Fruit fly (Drosophila melanogaster) whole organism, prepupa: ENCODE results near the gene Npc2b.
A peak's percentile ranks its signal among the peaks of the same experiment; 100 is the strongest.

Experiments
- CG10631 ChIP-seq: fragments of 200-800 bp; sonication (Bioruptor generic); optimal IDR thresholded peaks from 2 replicates; lab custom pipeline; 2016; ENCODE audit warnings: missing biosample characterization, missing genetic modification characterization
- CG10669 ChIP-seq: fragments of 200-800 bp; sonication (Bioruptor generic); optimal IDR thresholded peaks from 3 replicates; lab custom pipeline; 2018; ENCODE audit warnings: missing biosample characterization, mild to moderate bottlenecking, missing genetic modification characterization, moderate library complexity
- CG15336 ChIP-seq: fragments of 200-800 bp; sonication (Bioruptor generic); IDR thresholded peaks from 2 replicates; pipeline ENCODE4 v1.3.6; 2022; ENCODE audit warnings: missing biosample characterization, missing genetic modification characterization
- CG3032 ChIP-seq: fragments of 200-800 bp; optimal IDR thresholded peaks from 2 replicates; lab custom pipeline; 2019; ENCODE audit warnings: missing biosample characterization, mild to moderate bottlenecking, missing genetic modification characterization, moderate library complexity
- CG32006 ChIP-seq: fragments of 200-800 bp; sonication (Bioruptor generic); optimal IDR thresholded peaks from 3 replicates; lab custom pipeline; 2017; ENCODE audit warnings: missing biosample characterization, mild to moderate bottlenecking, missing genetic modification characterization
- CG34406 ChIP-seq: fragments of 200-800 bp; sonication (Bioruptor generic); optimal IDR thresholded peaks from 3 replicates; lab custom pipeline; 2016; ENCODE audit warnings: missing biosample characterization, missing genetic modification characterization
- CG3919 ChIP-seq: fragments of 200-800 bp; sonication (Bioruptor generic); optimal IDR thresholded peaks from 3 replicates; lab custom pipeline; 2016; ENCODE audit warnings: missing biosample characterization, missing genetic modification characterization
- CG6163 ChIP-seq: fragments of 200-800 bp; sonication (Bioruptor generic); IDR thresholded peaks from 3 replicates; pipeline ENCODE4 v1.3.6; 2022; ENCODE audit warnings: missing biosample characterization, missing genetic modification characterization
- CG6276 ChIP-seq: fragments of 200-800 bp; sonication (Bioruptor generic); optimal IDR thresholded peaks from 2 replicates; lab custom pipeline; 2017; ENCODE audit warnings: missing biosample characterization, mild to moderate bottlenecking, missing genetic modification characterization
- CG6792 ChIP-seq: fragments of 200-800 bp; sonication (Bioruptor generic); optimal IDR thresholded peaks from 3 replicates; lab custom pipeline; 2016; ENCODE audit warnings: missing biosample characterization, missing genetic modification characterization
- CG6808 ChIP-seq: fragments of 200-800 bp; sonication (Bioruptor generic); optimal IDR thresholded peaks from 3 replicates; lab custom pipeline; 2017; ENCODE audit warnings: missing biosample characterization, missing genetic modification characterization, mild to moderate bottlenecking, moderate library complexity, missing genetic modification reagents
- CG8119 ChIP-seq: fragments of 200-800 bp; sonication (Bioruptor generic); IDR thresholded peaks from 3 replicates; pipeline ENCODE4 v1.3.6; 2022; ENCODE audit warnings: missing biosample characterization, missing genetic modification characterization
- CG8319 ChIP-seq: fragments of 200-800 bp; sonication (Bioruptor generic); optimal IDR thresholded peaks from 3 replicates; lab custom pipeline; 2016; ENCODE audit warnings: missing biosample characterization, missing genetic modification characterization
- CG8632 ChIP-seq: fragments of 200-800 bp; sonication (Bioruptor generic); optimal IDR thresholded peaks from 3 replicates; lab custom pipeline; 2016; ENCODE audit warnings: missing biosample characterization, missing genetic modification characterization
- Eip75B ChIP-seq: fragments of 200-800 bp; sonication (Bioruptor generic); optimal IDR thresholded peaks from 3 replicates; lab custom pipeline; 2016; ENCODE audit warnings: missing biosample characterization, missing genetic modification characterization
- Eip78C ChIP-seq: fragments of 200-800 bp; sonication (Bioruptor generic); peaks from one replicate; lab custom pipeline; 2016; ENCODE audit warnings: missing biosample characterization, missing genetic modification characterization
- Eip93F ChIP-seq: fragments of 200-800 bp; sonication (Bioruptor generic); optimal IDR thresholded peaks from 2 replicates; lab custom pipeline; 2016; ENCODE audit warnings: missing biosample characterization, mild to moderate bottlenecking, missing genetic modification characterization
- Gug ChIP-seq: fragments of 200-800 bp; sonication (Bioruptor generic); IDR thresholded peaks from 2 replicates; pipeline ENCODE4 v1.3.6; 2022; ENCODE audit warnings: missing biosample characterization, missing genetic modification characterization
- Hr38 ChIP-seq: sonication (Bioruptor generic); optimal IDR thresholded peaks from 2 replicates; lab custom pipeline; 2016; ENCODE audit warnings: missing biosample characterization, missing genetic modification characterization
- Hr39 ChIP-seq: fragments of 200-800 bp; sonication (Bioruptor generic); optimal IDR thresholded peaks from 2 replicates; lab custom pipeline; 2016; ENCODE audit warnings: missing biosample characterization, missing genetic modification characterization
- Hr4 ChIP-seq: fragments of 200-800 bp; sonication (Bioruptor generic); optimal IDR thresholded peaks from 3 replicates; lab custom pipeline; 2016; ENCODE audit warnings: missing biosample characterization, missing genetic modification characterization
- Met ChIP-seq: fragments of 200-800 bp; sonication (Bioruptor generic); optimal IDR thresholded peaks from 3 replicates; lab custom pipeline; 2016; ENCODE audit warnings: missing biosample characterization, missing genetic modification characterization
- OdsH ChIP-seq: fragments of 200-800 bp; sonication (Bioruptor generic); optimal IDR thresholded peaks from 3 replicates; lab custom pipeline; 2016; ENCODE audit warnings: missing biosample characterization, missing genetic modification characterization
- Smox ChIP-seq: fragments of 200-800 bp; sonication (Bioruptor generic); optimal IDR thresholded peaks from 3 replicates; lab custom pipeline; 2016; ENCODE audit warnings: missing biosample characterization, missing genetic modification characterization
- Sox14 ChIP-seq: fragments of 200-800 bp; sonication (Bioruptor generic); optimal IDR thresholded peaks from 3 replicates; lab custom pipeline; 2016; ENCODE audit warnings: missing biosample characterization, missing genetic modification characterization
- Sox15 ChIP-seq: fragments of 200-800 bp; sonication (Bioruptor generic); optimal IDR thresholded peaks from 3 replicates; lab custom pipeline; 2016; ENCODE audit warnings: missing biosample characterization, missing genetic modification characterization
- achi ChIP-seq: fragments of 200-800 bp; sonication (Bioruptor generic); optimal IDR thresholded peaks from 3 replicates; lab custom pipeline; 2016; ENCODE audit warnings: missing biosample characterization, missing genetic modification characterization
- acj6 ChIP-seq: fragments of 200-800 bp; sonication (Bioruptor generic); optimal IDR thresholded peaks from 3 replicates; lab custom pipeline; 2016; ENCODE audit warnings: missing biosample characterization, missing genetic modification characterization
- cyc ChIP-seq: fragments of 200-800 bp; sonication (Bioruptor generic); optimal IDR thresholded peaks from 3 replicates; lab custom pipeline; 2016; ENCODE audit warnings: missing biosample characterization, missing genetic modification characterization
- eg ChIP-seq: fragments of 200-800 bp; sonication (Bioruptor generic); IDR thresholded peaks from 3 replicates; pipeline ENCODE4 v1.3.6; 2022; ENCODE audit warnings: missing biosample characterization, missing genetic modification characterization
- esn ChIP-seq: fragments of 200-800 bp; sonication (Bioruptor generic); optimal IDR thresholded peaks from 2 replicates; lab custom pipeline; 2016; ENCODE audit warnings: missing biosample characterization, mild to moderate bottlenecking, missing genetic modification characterization, moderate library complexity
- fd85E ChIP-seq: fragments of 200-800 bp; sonication (Bioruptor generic); optimal IDR thresholded peaks from 3 replicates; lab custom pipeline; 2016; ENCODE audit warnings: missing biosample characterization, missing genetic modification characterization
- fkh ChIP-seq: fragments of 200-800 bp; sonication (Bioruptor generic); optimal IDR thresholded peaks from 3 replicates; lab custom pipeline; 2017; ENCODE audit warnings: missing biosample characterization, mild to moderate bottlenecking, missing genetic modification characterization, moderate library complexity
- net ChIP-seq: fragments of 200-800 bp; sonication (Bioruptor generic); optimal IDR thresholded peaks from 3 replicates; lab custom pipeline; 2016; ENCODE audit warnings: missing biosample characterization, missing genetic modification characterization
- spab ChIP-seq: fragments of 200-800 bp; sonication (Bioruptor generic); optimal IDR thresholded peaks from 2 replicates; lab custom pipeline; 2017; ENCODE audit warnings: missing biosample characterization, mild to moderate bottlenecking, missing genetic modification characterization, missing genetic modification reagents
- ss ChIP-seq, 2 experiments: fragments of 200-800 bp; sonication (Bioruptor generic); optimal IDR thresholded peaks; 2 replicates in 1 of 2; 3 replicates in 1 of 2; lab custom pipeline; 2017 to 2018; ENCODE audit warnings: mild to moderate bottlenecking in 2 of 2, missing biosample characterization in 2 of 2, missing genetic modification characterization in 2 of 2, moderate library complexity in 1 of 2
- svp ChIP-seq: fragments of 200-800 bp; sonication (Bioruptor generic); peaks from one replicate; lab custom pipeline; 2016; ENCODE audit warnings: missing biosample characterization, missing genetic modification characterization

Gene Npc2b

dm6 chr3R:14065241-14065640 lies 24.1 kb upstream of the Npc2b start:
- TF ChIP-seq svp (GFP tag; lab: Kevin White, UChicago), result peak; percentile 85
- no peak for TF ChIP-seq net (GFP tag; lab: Kevin White, UChicago)

DNA sequence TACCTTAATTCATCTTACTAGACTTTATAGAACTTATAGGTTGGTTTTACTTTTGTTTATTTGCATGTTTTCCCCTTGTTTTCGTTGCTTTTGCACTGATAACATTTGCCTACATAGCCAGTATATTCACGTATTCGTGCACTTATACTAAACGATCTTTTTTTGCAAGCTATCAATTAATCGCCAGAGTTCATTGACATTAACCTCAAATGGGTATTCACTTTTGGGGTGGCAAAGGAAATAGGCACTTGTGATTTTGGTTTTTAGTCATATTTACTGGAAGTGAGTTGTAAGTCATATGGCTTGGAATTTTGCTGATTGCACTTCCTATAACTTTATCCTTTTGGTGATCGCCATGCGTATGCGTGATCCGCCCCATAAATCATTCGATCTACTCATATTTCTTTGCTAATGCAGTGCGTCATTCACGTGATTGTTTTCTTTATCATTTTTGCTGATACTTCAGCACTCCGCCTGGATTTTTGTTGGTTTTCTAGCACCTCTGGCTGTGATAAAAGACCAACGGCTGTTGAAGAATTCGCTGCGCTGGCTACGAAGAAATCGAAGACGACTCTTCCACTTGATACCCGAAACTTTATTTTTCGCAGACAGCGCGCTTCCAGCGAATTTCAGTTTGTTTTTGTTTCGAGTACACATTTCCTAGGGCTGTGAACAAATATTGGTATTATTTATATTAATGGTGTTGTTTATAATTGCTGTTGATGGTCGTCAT lies 21.2 kb upstream of the Npc2b start:
- TF ChIP-seq svp (GFP tag; lab: Kevin White, UChicago) (peak; percentile 94), Sox15 (no peak), Eip78C (peak; percentile 64), fkh (GFP tag; lab: Kevin White, UChicago) (peak; percentile 7)
- TF ChIP-seq, all 60 proteins: peak for 3

dm6 chr3R:14070096-14070495 lies 19.2 kb upstream of the Npc2b start:
- no peak for TF ChIP-seq CG6792
- no peak for TF ChIP-seq CG3032
- TF ChIP-seq spab (GFP tag; lab: Kevin White, UChicago), result peak; percentile 28
- TF ChIP-seq OdsH, result peak; percentile 1
- no peak for TF ChIP-seq CG15336 (GFP tag; lab: Robert Waterston, UW)
- TF ChIP-seq CG8632 (GFP tag; lab: Kevin White, UChicago), result peak; percentile 9
- no peak for TF ChIP-seq CG6163 (GFP tag; lab: Robert Waterston, UW)
- TF ChIP-seq Eip78C, result peak; percentile 20
- TF ChIP-seq CG10669 (GFP tag; lab: Kevin White, UChicago), result peak; percentile 43
- TF ChIP-seq cyc (GFP tag; lab: Kevin White, UChicago), result no peak
- no peak for TF ChIP-seq Met (GFP tag; lab: Kevin White, UChicago)
- no peak for TF ChIP-seq Eip75B (GFP tag; lab: Kevin White, UChicago)
- peak in 1 of 2 experiments; percentile 5 for TF ChIP-seq ss (GFP tag; optimal IDR thresholded peaks at IDR 0.05; lab: Kevin White, UChicago)
- TF ChIP-seq CG6276 (GFP tag; lab: Kevin White, UChicago), result no peak
- no peak for TF ChIP-seq acj6
- TF ChIP-seq CG34406, result no peak
- TF ChIP-seq Hr4, result no peak
- no peak for TF ChIP-seq svp (GFP tag; lab: Kevin White, UChicago)
- TF ChIP-seq CG3919 (GFP tag; lab: Kevin White, UChicago), result peak; percentile 17
- no peak for TF ChIP-seq fd85E (GFP tag; lab: Kevin White, UChicago)
- no peak for TF ChIP-seq CG8319 (GFP tag; lab: Kevin White, UChicago)
- no peak for TF ChIP-seq fkh (GFP tag; lab: Kevin White, UChicago)
- no peak for TF ChIP-seq CG8119 (GFP tag; lab: Robert Waterston, UW)
- TF ChIP-seq Hr39 (GFP tag; lab: Kevin White, UChicago), result no peak
- peak; percentile 27 for TF ChIP-seq CG10631 (GFP tag; lab: Kevin White, UChicago)
- peak; percentile 4 for TF ChIP-seq Hr38
- TF ChIP-seq Sox14, result no peak
- TF ChIP-seq CG6808 (GFP tag; lab: Kevin White, UChicago), result peak; percentile 35

- TF ChIP-seq spab (GFP tag; lab: Kevin White, UChicago) (no peak), Eip78C (peak; percentile 64), ss (GFP tag; optimal IDR thresholded peaks at IDR 0.05; lab: Kevin White, UChicago) (no peak), Hr4 (peak; percentile 20), cyc (GFP tag; lab: Kevin White, UChicago) (no peak), achi (GFP tag; lab: Kevin White, UChicago) (peak; percentile 10), acj6 (peak; percentile 6), Smox (GFP tag; lab: Kevin White, UChicago) (no peak), eg (GFP tag; lab: Robert Waterston, UW) (peak; percentile 33; the same call in 1 of the 3 replicates), svp (GFP tag; lab: Kevin White, UChicago) (peak; percentile 72), Sox14 (no peak), fd85E (GFP tag; lab: Kevin White, UChicago) (no peak), Met (GFP tag; lab: Kevin White, UChicago) (peak; percentile 26), Gug (GFP tag; lab: Robert Waterston, UW) (no peak), CG6276 (GFP tag; lab: Kevin White, UChicago) (no peak), CG32006 (GFP tag; lab: Kevin White, UChicago) (peak; percentile 21), CG3032 (no peak), CG8319 (GFP tag; lab: Kevin White, UChicago) (no peak), Eip93F (GFP tag; lab: Kevin White, UChicago) (no peak), esn (GFP tag; lab: Kevin White, UChicago) (peak; percentile 3), fkh (GFP tag; lab: Kevin White, UChicago) (no peak), CG8632 (GFP tag; lab: Kevin White, UChicago) (no peak)
Measured at dm6 chr3R:14070664-14071063, 18.7 kb upstream of the Npc2b start.
